Worm (Caenorhabditis elegans) whole organism, young adult: Measurements from ENCODE around the gene K08D8.11.

Experiments
- C06A6.2 ChIP-seq: fragments of 200-800 bp; sonication (Bioruptor generic); conservative IDR thresholded peaks from 2 replicates; pipeline ENCODE4 v1.3.6; 2022; ENCODE audit warnings: missing genetic modification characterization, missing compliant biosample characterization
- F22D6.2 ChIP-seq: sonication (generic microtip); optimal IDR thresholded peaks from 2 replicates; lab custom pipeline; 2016; ENCODE audit warnings: mild to moderate bottlenecking, missing genetic modification characterization, missing compliant biosample characterization
- F52B5.7 ChIP-seq: sonication (generic microtip); optimal IDR thresholded peaks from 2 replicates; lab custom pipeline; 2016; ENCODE audit warnings: mild to moderate bottlenecking, missing genetic modification characterization, missing compliant biosample characterization
- F57A8.1 ChIP-seq: fragments of 200-800 bp; sonication (Bioruptor generic); optimal IDR thresholded peaks from 2 replicates; lab custom pipeline; 2018; ENCODE audit warnings: mild to moderate bottlenecking, missing genetic modification characterization, moderate library complexity, missing compliant biosample characterization
- K11D2.4 ChIP-seq: fragments of 200-800 bp; sonication (Bioruptor generic); IDR thresholded peaks from 2 replicates; pipeline ENCODE4 v1.3.6; 2022; ENCODE audit warnings: missing genetic modification reagents, missing genetic modification characterization, missing compliant biosample characterization
- T26A5.8 ChIP-seq: sonication (generic microtip); optimal IDR thresholded peaks from 2 replicates; lab custom pipeline; 2016; ENCODE audit warnings: missing genetic modification characterization, missing compliant biosample characterization
- akir-1 ChIP-seq: fragments of 200-800 bp; sonication (Bioruptor generic); optimal IDR thresholded peaks from 2 replicates; lab custom pipeline; 2018; ENCODE audit warnings: mild to moderate bottlenecking, missing genetic modification characterization, moderate library complexity, missing compliant biosample characterization
- atf-7 ChIP-seq: sonication (generic microtip); optimal IDR thresholded peaks from 2 replicates; lab custom pipeline; 2017; ENCODE audit warnings: mild to moderate bottlenecking, missing genetic modification characterization, missing compliant biosample characterization
- attf-5 ChIP-seq: fragments of 200-800 bp; sonication (Bioruptor generic); optimal IDR thresholded peaks from 2 replicates; lab custom pipeline; 2018; ENCODE audit warnings: mild to moderate bottlenecking, missing genetic modification characterization, missing compliant biosample characterization
- attf-6 ChIP-seq: fragments of 200-800 bp; sonication (Bioruptor generic); IDR thresholded peaks from 2 replicates; pipeline ENCODE4 v1.3.6; 2022; ENCODE audit warnings: missing genetic modification reagents, missing genetic modification characterization, missing compliant biosample characterization
- bed-2 ChIP-seq: fragments of 200-800 bp; sonication (Bioruptor generic); IDR thresholded peaks from 2 replicates; pipeline ENCODE4 v1.3.6; 2022; ENCODE audit warnings: missing genetic modification reagents, missing genetic modification characterization, missing compliant biosample characterization
- ccch-3 ChIP-seq: fragments of 200-800 bp; sonication (Bioruptor generic); optimal IDR thresholded peaks from 2 replicates; lab custom pipeline; 2018; ENCODE audit warnings: mild to moderate bottlenecking, missing genetic modification characterization, missing compliant biosample characterization
- cebp-1 ChIP-seq, 2 experiments: fragments of 200-800 bp in 1 of 2; sonication (Bioruptor generic) in 1 of 2; sonication (generic microtip) in 1 of 2; IDR thresholded peaks in 1 of 2; optimal IDR thresholded peaks in 1 of 2; 2 replicates each; pipeline versions ENCODE4 v1.3.6 to Lab custom; 2017 to 2022; ENCODE audit warnings: missing compliant biosample characterization in 2 of 2, missing genetic modification characterization in 2 of 2, mild to moderate bottlenecking in 1 of 2, missing genetic modification reagents in 1 of 2, moderate library complexity in 1 of 2
- chd-7 ChIP-seq: sonication (generic microtip); optimal IDR thresholded peaks from 2 replicates; lab custom pipeline; 2016; ENCODE audit warnings: mild to moderate bottlenecking, missing genetic modification characterization, moderate library complexity, missing compliant biosample characterization
- dox-1 ChIP-seq: fragments of 200-800 bp; sonication (Bioruptor generic); IDR thresholded peaks from 2 replicates; pipeline ENCODE4 v1.3.6; 2022; ENCODE audit warnings: missing genetic modification reagents, missing genetic modification characterization, missing compliant biosample characterization
- dpl-1 ChIP-seq: fragments of 150-350 bp; optimal IDR thresholded peaks from 2 replicates; lab custom pipeline; 2014; ENCODE audit warnings: missing biosample characterization, missing genetic modification reagents, missing genetic modification characterization
- ets-4 ChIP-seq: fragments of 200-800 bp; sonication (Bioruptor generic); optimal IDR thresholded peaks from 2 replicates; lab custom pipeline; 2018; ENCODE audit warnings: mild to moderate bottlenecking, missing genetic modification characterization, missing compliant biosample characterization
- him-1 ChIP-seq: sonication (generic microtip); optimal IDR thresholded peaks from 2 replicates; lab custom pipeline; 2016; ENCODE audit warnings: missing genotype, missing genetic modification reagents, missing genetic modification characterization, missing compliant biosample characterization
- hlh-26 ChIP-seq: fragments of 200-800 bp; sonication (Bioruptor generic); conservative IDR thresholded peaks from 2 replicates; pipeline ENCODE4 v1.3.6; 2022; ENCODE audit warnings: missing genetic modification reagents, missing genetic modification characterization, missing compliant biosample characterization
- hmg-1.2 ChIP-seq: fragments of 200-800 bp; sonication (Bioruptor generic); IDR thresholded peaks from 2 replicates; pipeline ENCODE4 v1.3.6; 2022; ENCODE audit warnings: missing genetic modification reagents, missing genetic modification characterization, missing compliant biosample characterization
- lin-35 ChIP-seq, 3 experiments: fragments of 150-350 bp in 2 of 3; sonication (generic microtip) in 1 of 3; optimal IDR thresholded peaks; 2 replicates each; lab custom pipeline; 2014 to 2018; ENCODE audit warnings: missing biosample characterization in 3 of 3, missing genetic modification characterization in 3 of 3, missing genetic modification reagents in 3 of 3
- mcd-1 ChIP-seq: fragments of 200-800 bp; sonication (Bioruptor generic); IDR thresholded peaks from 2 replicates; pipeline ENCODE4 v1.3.6; 2022; ENCODE audit warnings: missing genetic modification reagents, missing genetic modification characterization, missing compliant biosample characterization
- mxl-1 ChIP-seq: sonication (generic microtip); optimal IDR thresholded peaks from 2 replicates; lab custom pipeline; 2016; ENCODE audit warnings: missing genetic modification characterization, missing compliant biosample characterization
- nhr-120 ChIP-seq: fragments of 200-800 bp; sonication (Bioruptor generic); IDR thresholded peaks from 2 replicates; pipeline ENCODE4 v1.3.6; 2022; ENCODE audit warnings: missing genetic modification characterization, missing compliant biosample characterization
- nhr-80 ChIP-seq: sonication (generic microtip); optimal IDR thresholded peaks from 2 replicates; lab custom pipeline; 2016; ENCODE audit warnings: missing genetic modification characterization, missing compliant biosample characterization
- rec-8 ChIP-seq, 2 experiments: sonication (generic microtip); optimal IDR thresholded peaks; 2 replicates each; lab custom pipeline; 2016; ENCODE audit warnings: mild to moderate bottlenecking in 2 of 2, missing genetic modification characterization in 2 of 2, missing genetic modification reagents in 2 of 2, missing genotype in 2 of 2, missing biosample characterization in 1 of 2, missing compliant biosample characterization in 1 of 2, moderate library complexity in 1 of 2
- snpc-3.4 ChIP-seq: sonication (generic microtip); optimal IDR thresholded peaks from 2 replicates; lab custom pipeline; 2017; ENCODE audit warnings: missing genetic modification characterization, mild to moderate bottlenecking, missing compliant biosample characterization, antibody characterized with exemption, moderate library complexity, missing genotype, missing genetic modification reagents
- tbp1 ChIP-seq: fragments of 200-800 bp; sonication (Bioruptor generic); optimal IDR thresholded peaks from 2 replicates; lab custom pipeline; 2018; ENCODE audit warnings: mild to moderate bottlenecking, missing genetic modification characterization, missing compliant biosample characterization
- tbx-9 ChIP-seq: sonication (generic microtip); optimal IDR thresholded peaks from 2 replicates; lab custom pipeline; 2016; ENCODE audit warnings: borderline replicate concordance, missing genetic modification characterization, inconsistent platforms, missing compliant biosample characterization
- unc-62 ChIP-seq: fragments of 150-350 bp; optimal IDR thresholded peaks from 2 replicates; lab custom pipeline; 2014; ENCODE audit warnings: missing biosample characterization, missing genetic modification reagents, missing genetic modification characterization

Gene K08D8.11

DNA sequence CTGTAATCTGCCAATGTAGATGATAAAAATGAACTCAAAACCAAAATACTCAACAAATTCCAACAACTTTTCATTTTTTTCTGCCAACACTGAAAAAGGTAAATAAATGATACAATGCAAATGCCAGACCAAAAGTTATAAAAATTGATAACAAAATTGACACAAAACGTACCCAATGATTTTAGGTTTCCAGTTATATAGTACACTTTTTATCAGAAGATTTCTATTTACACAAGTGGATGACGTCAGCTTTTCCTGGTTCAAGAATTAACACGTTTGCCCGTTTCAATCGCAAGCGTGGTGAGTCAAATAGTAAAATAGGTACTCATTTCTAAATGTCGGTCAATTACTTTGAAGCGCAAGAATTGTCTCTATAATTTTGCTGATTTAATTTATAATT, 15.5 kb upstream of the K08D8.11 start, which contains the start of gene ZK896.5:
Gene ZK896.5 (minus strand): TSS at position 89 of the 400 bp plus-strand sequence.
- TF ChIP-seq bed-2 (GFP tag; lab: Robert Waterston, UW) = no peak
- TF ChIP-seq nhr-80 (tag; lab: Kevin White, UChicago) = peak; percentile 42

DNA sequence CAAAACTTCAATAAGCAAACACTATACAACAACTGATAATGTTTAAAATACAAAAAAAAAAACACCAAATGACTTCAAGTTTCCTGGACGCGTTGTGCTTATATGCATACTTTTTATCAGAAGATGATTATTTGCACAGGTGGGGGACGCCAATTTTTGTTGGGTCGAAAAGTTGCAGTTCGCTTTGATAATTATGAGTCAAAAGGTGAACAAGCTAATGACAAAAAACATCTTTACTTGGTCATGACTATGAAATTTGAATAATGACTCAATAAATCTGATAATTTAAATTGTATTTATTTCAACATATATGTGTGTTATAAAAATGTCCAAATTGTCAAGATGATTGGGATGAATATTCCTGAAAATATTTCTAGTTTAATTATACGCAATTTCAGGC, 11.9 kb upstream of the K08D8.11 start, which contains the start of gene ZK896.4:
Gene ZK896.4 (minus strand): TSS at position 101 of the 400 bp plus-strand sequence.
- no peak for TF ChIP-seq tbp1 (GFP tag; lab: Kevin White, UChicago)
- TF ChIP-seq chd-7 (tag; lab: Kevin White, UChicago) = no peak
- no peak for TF ChIP-seq K11D2.4 (GFP tag; lab: Robert Waterston, UW)
- no peak for TF ChIP-seq unc-62
- TF ChIP-seq dpl-1 (GFP tag; lab: Kevin White, UChicago) = no peak
- TF ChIP-seq akir-1 (GFP tag; lab: Kevin White, UChicago) = no peak
- TF ChIP-seq C06A6.2 (GFP tag; lab: Robert Waterston, UW) = no peak
- no peak for TF ChIP-seq snpc-3.4 (tag; lab: Kevin White, UChicago)
- TF ChIP-seq ets-4 (GFP tag; lab: Kevin White, UChicago) = no peak
- no peak for TF ChIP-seq attf-6 (GFP tag; lab: Robert Waterston, UW)
- no peak for TF ChIP-seq F22D6.2 (tag; lab: Kevin White, UChicago)
- no peak for TF ChIP-seq hmg-1.2 (GFP tag; lab: Robert Waterston, UW)
- TF ChIP-seq T26A5.8 (tag; lab: Kevin White, UChicago) = no peak
- no peak for TF ChIP-seq attf-5
- no peak for TF ChIP-seq dox-1 (GFP tag; lab: Robert Waterston, UW)
- no peak for TF ChIP-seq mcd-1 (GFP tag; lab: Robert Waterston, UW)
- TF ChIP-seq lin-35 (GFP tag; optimal IDR thresholded peaks at IDR 0.05; lab: Kevin White, UChicago) = no peak
- no peak for TF ChIP-seq tbx-9 (tag; lab: Kevin White, UChicago)

DNA sequence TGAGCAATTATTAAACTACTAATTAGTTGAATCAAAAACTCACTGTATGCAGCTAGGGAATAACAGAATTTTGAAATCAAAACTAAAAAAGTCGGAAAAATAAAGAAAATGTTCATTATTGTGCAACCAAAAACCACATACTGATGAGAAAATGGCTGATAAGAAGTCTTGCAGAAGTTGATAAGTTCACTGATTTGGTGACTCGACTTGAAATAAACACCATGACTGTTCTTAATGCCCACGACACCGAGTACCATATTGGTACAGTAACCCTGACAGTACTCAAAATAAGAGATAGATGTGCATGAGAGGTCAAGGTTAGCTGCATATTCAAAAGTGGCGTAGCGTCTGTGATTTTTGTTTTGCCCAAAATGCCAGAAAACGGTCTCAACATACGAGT, 9.1 kb upstream of the K08D8.11 start:
- TF ChIP-seq him-1 (tag; lab: Kevin White, UChicago) (no peak), ccch-3 (GFP tag; lab: Kevin White, UChicago) (no peak), hlh-26 (GFP tag; lab: Robert Waterston, UW) (no peak), F52B5.7 (tag; lab: Kevin White, UChicago) (no peak)

DNA sequence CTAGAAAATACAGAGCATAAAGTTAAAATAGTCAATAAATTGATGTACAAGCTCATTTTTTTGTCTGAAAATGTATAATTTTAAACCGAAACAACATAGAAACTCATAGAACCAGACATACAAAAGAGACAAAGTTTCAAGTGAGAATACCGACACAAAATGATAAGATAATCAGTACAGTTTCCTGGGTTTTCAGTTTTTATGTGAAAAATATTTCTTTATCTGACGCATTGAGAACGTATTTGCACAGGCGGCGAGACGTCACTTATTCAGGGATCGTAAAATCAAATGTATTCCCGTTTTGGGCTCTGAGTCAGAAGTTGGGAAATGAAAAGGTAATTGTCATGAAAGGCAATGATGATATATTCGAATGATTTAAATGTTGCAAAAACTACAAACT, 4.7 kb upstream of the K08D8.11 start, which contains the start of gene K08D8.6:
Gene K08D8.6 (minus strand): TSS at position 64 of the 400 bp plus-strand sequence.
- TF ChIP-seq nhr-80 (tag; lab: Kevin White, UChicago) (peak; percentile 87), akir-1 (GFP tag; lab: Kevin White, UChicago) (no peak), atf-7 (tag; lab: Kevin White, UChicago) (peak; percentile 36), F57A8.1 (GFP tag; lab: Kevin White, UChicago) (no peak)

DNA sequence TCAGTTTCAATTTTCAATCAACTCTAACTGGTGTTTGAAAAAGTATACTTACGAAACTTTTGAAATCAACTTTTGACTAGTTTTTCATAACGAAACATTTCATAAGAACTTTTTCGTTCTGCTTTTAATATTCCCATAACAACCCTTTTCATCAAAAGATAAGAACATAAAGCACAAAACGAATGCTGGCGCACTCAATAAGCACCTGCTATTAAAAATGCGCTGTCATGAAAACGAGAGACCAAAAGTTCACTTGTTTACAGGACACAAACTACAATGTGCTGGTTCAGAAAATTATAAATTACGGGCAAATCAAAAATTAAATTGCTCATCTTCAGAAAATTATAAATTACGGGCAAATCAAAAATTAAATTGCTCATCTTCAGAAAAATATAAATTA, 4.0 kb upstream of the K08D8.11 start:
- TF ChIP-seq mxl-1 (tag; lab: Kevin White, UChicago) (no peak), cebp-1 (GFP tag; IDR thresholded peaks at IDR 0.05; lab: Robert Waterston, UW) (no peak), cebp-1 (tag; optimal IDR thresholded peaks at IDR 0.05; lab: Kevin White, UChicago) (peak; percentile 22), nhr-120 (GFP tag; lab: Robert Waterston, UW) (no peak), rec-8 (tag; optimal IDR thresholded peaks at IDR 0.05; lab: Kevin White, UChicago) (no peak)
